Fruit fly (Drosophila melanogaster) whole organism, prepupa: Measurements from ENCODE around the gene AnxB9.

Source experiments
- CG10631 ChIP-seq: fragments of 200-800 bp; sonication (Bioruptor generic); optimal IDR thresholded peaks from 2 replicates; lab custom pipeline; 2016; ENCODE audit warnings: missing biosample characterization, missing genetic modification characterization
- CG10669 ChIP-seq: fragments of 200-800 bp; sonication (Bioruptor generic); optimal IDR thresholded peaks from 3 replicates; lab custom pipeline; 2018; ENCODE audit warnings: missing biosample characterization, mild to moderate bottlenecking, missing genetic modification characterization, moderate library complexity
- CG11294 ChIP-seq: fragments of 200-800 bp; sonication (Bioruptor generic); IDR thresholded peaks from 2 replicates; pipeline ENCODE4 v1.3.6; 2022; ENCODE audit warnings: missing biosample characterization, missing genetic modification characterization
- CG11762 ChIP-seq: fragments of 200-800 bp; sonication (Bioruptor generic); optimal IDR thresholded peaks from 3 replicates; lab custom pipeline; 2016; ENCODE audit warnings: missing biosample characterization, missing genetic modification characterization; ENCODE audit not compliant: insufficient read depth
- CG11902 ChIP-seq: fragments of 200-800 bp; sonication (Bioruptor generic); optimal IDR thresholded peaks from 3 replicates; lab custom pipeline; 2016; ENCODE audit warnings: missing biosample characterization, missing genetic modification characterization
- CG15336 ChIP-seq: fragments of 200-800 bp; sonication (Bioruptor generic); IDR thresholded peaks from 2 replicates; pipeline ENCODE4 v1.3.6; 2022; ENCODE audit warnings: missing biosample characterization, missing genetic modification characterization
- CG1621 ChIP-seq: fragments of 200-800 bp; sonication (Bioruptor generic); optimal IDR thresholded peaks from 3 replicates; lab custom pipeline; 2018; ENCODE audit warnings: missing biosample characterization, mild to moderate bottlenecking, missing genetic modification characterization
- CG16779 ChIP-seq: fragments of 200-800 bp; sonication (Bioruptor generic); optimal IDR thresholded peaks from 3 replicates; lab custom pipeline; 2017; ENCODE audit warnings: missing biosample characterization, mild to moderate bottlenecking, missing genetic modification characterization
- CG3032 ChIP-seq: fragments of 200-800 bp; optimal IDR thresholded peaks from 2 replicates; lab custom pipeline; 2019; ENCODE audit warnings: missing biosample characterization, mild to moderate bottlenecking, missing genetic modification characterization, moderate library complexity
- CG32006 ChIP-seq: fragments of 200-800 bp; sonication (Bioruptor generic); optimal IDR thresholded peaks from 3 replicates; lab custom pipeline; 2017; ENCODE audit warnings: missing biosample characterization, mild to moderate bottlenecking, missing genetic modification characterization
- CG34406 ChIP-seq: fragments of 200-800 bp; sonication (Bioruptor generic); optimal IDR thresholded peaks from 3 replicates; lab custom pipeline; 2016; ENCODE audit warnings: missing biosample characterization, missing genetic modification characterization
- CG3919 ChIP-seq: fragments of 200-800 bp; sonication (Bioruptor generic); optimal IDR thresholded peaks from 3 replicates; lab custom pipeline; 2016; ENCODE audit warnings: missing biosample characterization, missing genetic modification characterization
- CG4318 ChIP-seq: fragments of 200-800 bp; sonication (Bioruptor generic); optimal IDR thresholded peaks from 3 replicates; lab custom pipeline; 2017; ENCODE audit warnings: missing biosample characterization, mild to moderate bottlenecking, missing genetic modification characterization
- CG6163 ChIP-seq: fragments of 200-800 bp; sonication (Bioruptor generic); IDR thresholded peaks from 3 replicates; pipeline ENCODE4 v1.3.6; 2022; ENCODE audit warnings: missing biosample characterization, missing genetic modification characterization
- CG6276 ChIP-seq: fragments of 200-800 bp; sonication (Bioruptor generic); optimal IDR thresholded peaks from 2 replicates; lab custom pipeline; 2017; ENCODE audit warnings: missing biosample characterization, mild to moderate bottlenecking, missing genetic modification characterization
- CG6792 ChIP-seq: fragments of 200-800 bp; sonication (Bioruptor generic); optimal IDR thresholded peaks from 3 replicates; lab custom pipeline; 2016; ENCODE audit warnings: missing biosample characterization, missing genetic modification characterization
- CG6854 ChIP-seq: fragments of 200-800 bp; sonication (Bioruptor generic); optimal IDR thresholded peaks from 2 replicates; lab custom pipeline; 2017; ENCODE audit warnings: missing biosample characterization, mild to moderate bottlenecking, missing genetic modification characterization
- CG8319 ChIP-seq: fragments of 200-800 bp; sonication (Bioruptor generic); optimal IDR thresholded peaks from 3 replicates; lab custom pipeline; 2016; ENCODE audit warnings: missing biosample characterization, missing genetic modification characterization
- CG9139 ChIP-seq: fragments of 200-800 bp; sonication (Bioruptor generic); optimal IDR thresholded peaks from 3 replicates; lab custom pipeline; 2017; ENCODE audit warnings: missing biosample characterization, mild to moderate bottlenecking, missing genetic modification characterization
- Eip78C ChIP-seq: fragments of 200-800 bp; sonication (Bioruptor generic); peaks from one replicate; lab custom pipeline; 2016; ENCODE audit warnings: missing biosample characterization, missing genetic modification characterization
- Eip93F ChIP-seq: fragments of 200-800 bp; sonication (Bioruptor generic); optimal IDR thresholded peaks from 2 replicates; lab custom pipeline; 2016; ENCODE audit warnings: missing biosample characterization, mild to moderate bottlenecking, missing genetic modification characterization
- Ets21C ChIP-seq: fragments of 200-800 bp; sonication (Bioruptor generic); optimal IDR thresholded peaks from 3 replicates; lab custom pipeline; 2016; ENCODE audit warnings: missing biosample characterization, missing genetic modification characterization
- Ets96B ChIP-seq: fragments of 200-800 bp; optimal IDR thresholded peaks from 2 replicates; lab custom pipeline; 2019; ENCODE audit warnings: missing biosample characterization, mild to moderate bottlenecking, missing genetic modification characterization, moderate library complexity
- Hr38 ChIP-seq: sonication (Bioruptor generic); optimal IDR thresholded peaks from 2 replicates; lab custom pipeline; 2016; ENCODE audit warnings: missing biosample characterization, missing genetic modification characterization
- Hr39 ChIP-seq: fragments of 200-800 bp; sonication (Bioruptor generic); optimal IDR thresholded peaks from 2 replicates; lab custom pipeline; 2016; ENCODE audit warnings: missing biosample characterization, missing genetic modification characterization
- Hr4 ChIP-seq: fragments of 200-800 bp; sonication (Bioruptor generic); optimal IDR thresholded peaks from 3 replicates; lab custom pipeline; 2016; ENCODE audit warnings: missing biosample characterization, missing genetic modification characterization
- Lpt ChIP-seq: fragments of 200-800 bp; sonication (Bioruptor generic); optimal IDR thresholded peaks from 3 replicates; lab custom pipeline; 2016; ENCODE audit warnings: missing biosample characterization, missing genetic modification characterization
- OdsH ChIP-seq: fragments of 200-800 bp; sonication (Bioruptor generic); optimal IDR thresholded peaks from 3 replicates; lab custom pipeline; 2016; ENCODE audit warnings: missing biosample characterization, missing genetic modification characterization
- Smox ChIP-seq: fragments of 200-800 bp; sonication (Bioruptor generic); optimal IDR thresholded peaks from 3 replicates; lab custom pipeline; 2016; ENCODE audit warnings: missing biosample characterization, missing genetic modification characterization
- Sox102F ChIP-seq: fragments of 200-800 bp; sonication (Bioruptor generic); optimal IDR thresholded peaks from 2 replicates; lab custom pipeline; 2016; ENCODE audit warnings: missing biosample characterization, mild to moderate bottlenecking, missing genetic modification characterization
- Sox14 ChIP-seq: fragments of 200-800 bp; sonication (Bioruptor generic); optimal IDR thresholded peaks from 3 replicates; lab custom pipeline; 2016; ENCODE audit warnings: missing biosample characterization, missing genetic modification characterization
- Sox15 ChIP-seq: fragments of 200-800 bp; sonication (Bioruptor generic); optimal IDR thresholded peaks from 3 replicates; lab custom pipeline; 2016; ENCODE audit warnings: missing biosample characterization, missing genetic modification characterization
- achi ChIP-seq: fragments of 200-800 bp; sonication (Bioruptor generic); optimal IDR thresholded peaks from 3 replicates; lab custom pipeline; 2016; ENCODE audit warnings: missing biosample characterization, missing genetic modification characterization
- acj6 ChIP-seq: fragments of 200-800 bp; sonication (Bioruptor generic); optimal IDR thresholded peaks from 3 replicates; lab custom pipeline; 2016; ENCODE audit warnings: missing biosample characterization, missing genetic modification characterization
- cyc ChIP-seq: fragments of 200-800 bp; sonication (Bioruptor generic); optimal IDR thresholded peaks from 3 replicates; lab custom pipeline; 2016; ENCODE audit warnings: missing biosample characterization, missing genetic modification characterization
- dac ChIP-seq: fragments of 200-800 bp; sonication (Bioruptor generic); optimal IDR thresholded peaks from 2 replicates; lab custom pipeline; 2017; ENCODE audit warnings: missing biosample characterization, mild to moderate bottlenecking, missing genetic modification characterization
- dsx ChIP-seq: fragments of 200-800 bp; optimal IDR thresholded peaks from 3 replicates; lab custom pipeline; 2019; ENCODE audit warnings: missing biosample characterization, mild to moderate bottlenecking, missing genetic modification characterization, moderate library complexity; ENCODE audit not compliant: poor library complexity, severe bottlenecking
- eg ChIP-seq: fragments of 200-800 bp; sonication (Bioruptor generic); IDR thresholded peaks from 3 replicates; pipeline ENCODE4 v1.3.6; 2022; ENCODE audit warnings: missing biosample characterization, missing genetic modification characterization
- fd59A ChIP-seq: fragments of 200-800 bp; sonication (Bioruptor generic); optimal IDR thresholded peaks from 2 replicates; lab custom pipeline; 2017; ENCODE audit warnings: missing biosample characterization, mild to moderate bottlenecking, missing genetic modification characterization, missing genetic modification reagents
- fkh ChIP-seq: fragments of 200-800 bp; sonication (Bioruptor generic); optimal IDR thresholded peaks from 3 replicates; lab custom pipeline; 2017; ENCODE audit warnings: missing biosample characterization, mild to moderate bottlenecking, missing genetic modification characterization, moderate library complexity
- lz ChIP-seq: fragments of 200-800 bp; sonication (Bioruptor generic); optimal IDR thresholded peaks from 3 replicates; lab custom pipeline; 2016; ENCODE audit warnings: missing biosample characterization, missing genetic modification characterization
- net ChIP-seq: fragments of 200-800 bp; sonication (Bioruptor generic); optimal IDR thresholded peaks from 3 replicates; lab custom pipeline; 2016; ENCODE audit warnings: missing biosample characterization, missing genetic modification characterization
- pdm3 ChIP-seq: fragments of 200-800 bp; sonication (Bioruptor generic); optimal IDR thresholded peaks from 3 replicates; lab custom pipeline; 2016; ENCODE audit warnings: missing biosample characterization, missing genetic modification characterization
- salr ChIP-seq, 2 experiments: fragments of 200-800 bp; sonication (Bioruptor generic); optimal IDR thresholded peaks; 3 replicates each; lab custom pipeline; 2016 to 2018; ENCODE audit warnings: missing biosample characterization in 2 of 2, missing genetic modification characterization in 2 of 2, mild to moderate bottlenecking in 1 of 2
- spab ChIP-seq: fragments of 200-800 bp; sonication (Bioruptor generic); optimal IDR thresholded peaks from 2 replicates; lab custom pipeline; 2017; ENCODE audit warnings: missing biosample characterization, mild to moderate bottlenecking, missing genetic modification characterization, missing genetic modification reagents
- svp ChIP-seq: fragments of 200-800 bp; sonication (Bioruptor generic); peaks from one replicate; lab custom pipeline; 2016; ENCODE audit warnings: missing biosample characterization, missing genetic modification characterization
- topi ChIP-seq: fragments of 200-800 bp; sonication (Bioruptor generic); optimal IDR thresholded peaks from 3 replicates; lab custom pipeline; 2016; ENCODE audit warnings: missing biosample characterization, missing genetic modification characterization
- vri ChIP-seq: fragments of 200-800 bp; sonication (Bioruptor generic); optimal IDR thresholded peaks from 3 replicates; lab custom pipeline; 2016; ENCODE audit warnings: missing biosample characterization, mild to moderate bottlenecking, missing genetic modification characterization

AnxB9 gene

DNA sequence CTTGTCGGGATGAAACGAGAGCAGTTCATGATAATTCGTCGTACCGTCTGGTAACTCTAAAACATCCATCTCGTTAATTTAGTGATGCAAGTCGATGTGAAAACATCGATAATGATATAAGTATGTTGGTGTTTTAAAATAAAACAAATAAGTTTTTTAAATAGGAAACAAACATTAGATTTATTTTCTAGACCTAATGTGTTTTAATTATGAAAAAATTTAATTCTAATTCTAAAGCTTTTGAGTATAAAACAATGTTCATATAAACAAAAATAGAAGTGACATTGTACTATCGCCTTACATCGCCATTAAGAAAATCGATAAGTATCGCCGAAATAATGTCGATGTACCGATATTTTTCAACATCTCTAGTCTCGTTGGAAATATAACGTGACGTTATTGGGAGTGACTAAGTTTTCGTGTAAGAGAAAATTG is 46.0 kb downstream of the AnxB9 start, which contains the start of gene Rab11 (continued):
- peak; percentile 15 for TF ChIP-seq achi
- no peak for TF ChIP-seq CG15336
- no peak for TF ChIP-seq fd59A (GFP tag; lab: Kevin White, UChicago)
- TF ChIP-seq Smox: no peak
- TF ChIP-seq Hr4 (GFP tag; lab: Kevin White, UChicago): peak; percentile 57
- TF ChIP-seq vri (GFP tag; lab: Kevin White, UChicago): no peak
- TF ChIP-seq CG11902: no peak
- no peak for TF ChIP-seq Lpt (GFP tag; lab: Kevin White, UChicago)
- peak; percentile 15 for TF ChIP-seq cyc
- no peak for TF ChIP-seq CG11294
- peak; percentile 52 for TF ChIP-seq svp
- peak; percentile 47 for TF ChIP-seq Hr39
- TF ChIP-seq CG3032 (tag; lab: Kevin White, UChicago): peak; percentile 41
- peak; percentile 54 for TF ChIP-seq topi (GFP tag; lab: Kevin White, UChicago)
- TF ChIP-seq Sox15: peak; percentile 17
- peak; percentile 27 for TF ChIP-seq CG32006
- TF ChIP-seq dsx: no peak
- no peak for TF ChIP-seq CG1621 (tag; lab: Kevin White, UChicago)
- no peak for TF ChIP-seq CG10669
- TF ChIP-seq dac (GFP tag; lab: Kevin White, UChicago): no peak

- TF ChIP-seq CG6792 (peak; percentile 23), CG9139 (no peak), CG6854 (no peak), acj6 (peak; percentile 51), CG16779 (tag; lab: Kevin White, UChicago) (peak; percentile 5), dsx (no peak), CG1621 (tag; lab: Kevin White, UChicago) (no peak), fd59A (GFP tag; lab: Kevin White, UChicago) (no peak), dac (GFP tag; lab: Kevin White, UChicago) (peak; percentile 41), CG11902 (peak; percentile 0), OdsH (GFP tag; lab: Kevin White, UChicago) (peak; percentile 47), Ets96B (peak; percentile 6), CG6163 (GFP tag; lab: Robert Waterston, UW) (0 out of 3 replicates have a peak, but pooled peaks have one; percentile 25), vri (GFP tag; lab: Kevin White, UChicago) (no peak), Sox102F (GFP tag; lab: Kevin White, UChicago) (peak; percentile 68), achi (peak; percentile 39), fkh (GFP tag; lab: Kevin White, UChicago) (no peak), Hr38 (GFP tag; lab: Kevin White, UChicago) (no peak), topi (GFP tag; lab: Kevin White, UChicago) (peak; percentile 52), net (GFP tag; lab: Kevin White, UChicago) (peak; percentile 26), CG34406 (GFP tag; lab: Kevin White, UChicago) (peak; percentile 47), CG3919 (peak; percentile 49), Ets21C (GFP tag; lab: Kevin White, UChicago) (no peak), Eip93F (GFP tag; lab: Kevin White, UChicago) (peak; percentile 61), Hr4 (GFP tag; lab: Kevin White, UChicago) (peak; percentile 64), lz (GFP tag; lab: Kevin White, UChicago) (peak; percentile 42), Sox15 (peak; percentile 49), CG11294 (no peak), salr (GFP tag; optimal IDR thresholded peaks at IDR 0.05; lab: Kevin White, UChicago) (peak in 1 of 2 experiments; percentile 12), CG8319 (GFP tag; lab: Kevin White, UChicago) (no peak), CG10631 (GFP tag; lab: Kevin White, UChicago) (no peak), Sox14 (peak; percentile 80), Eip78C (GFP tag; lab: Kevin White, UChicago) (peak; percentile 83), pdm3 (GFP tag; lab: Kevin White, UChicago) (no peak), svp (peak; percentile 89), eg (GFP tag; lab: Robert Waterston, UW) (no peak; the same call in 2 of the 3 replicates), CG32006 (peak; percentile 78), CG6276 (GFP tag; lab: Kevin White, UChicago) (peak; percentile 60), CG11762 (GFP tag; lab: Kevin White, UChicago) (peak; percentile 10), CG4318 (GFP tag; lab: Kevin White, UChicago) (peak; percentile 42), spab (GFP tag; lab: Kevin White, UChicago) (no peak)
Observed at dm6 chr3R:21111964-21112740, 47.1 kb downstream of the AnxB9 start.
